Worm (Caenorhabditis elegans) whole organism, L2 larva: ENCODE measurements around the gene C18B2.5.

Experiments
- C34F6.9 ChIP-seq: fragments of 150-350 bp; optimal IDR thresholded peaks from 2 replicates; lab custom pipeline; 2014; ENCODE audit warnings: missing biosample characterization, missing genetic modification characterization
- R02D3.7 ChIP-seq: fragments of 150-350 bp; optimal IDR thresholded peaks from 2 replicates; lab custom pipeline; 2014; ENCODE audit warnings: missing biosample characterization, missing genetic modification characterization
- Y55F3AM.14 ChIP-seq: fragments of 200-800 bp; sonication (Bioruptor generic); optimal IDR thresholded peaks from 2 replicates; lab custom pipeline; 2018; ENCODE audit warnings: mild to moderate bottlenecking, missing genetic modification characterization, missing compliant biosample characterization
- ZK546.5 ChIP-seq: sonication (generic microtip); optimal IDR thresholded peaks from 2 replicates; lab custom pipeline; 2017; ENCODE audit warnings: missing biosample characterization, missing genetic modification characterization
- alr-1 ChIP-seq: fragments of 150-350 bp; optimal IDR thresholded peaks from 2 replicates; lab custom pipeline; 2014; ENCODE audit warnings: missing biosample characterization, missing genetic modification characterization
- aly-2 ChIP-seq: fragments of 150-350 bp; optimal IDR thresholded peaks from 2 replicates; lab custom pipeline; 2014; ENCODE audit warnings: missing biosample characterization, missing genetic modification characterization
- ama-1 ChIP-seq: fragments of 150-350 bp; optimal IDR thresholded peaks from 2 replicates; lab custom pipeline; 2018; ENCODE audit warnings: inconsistent platforms
- blmp-1 ChIP-seq: sonication (generic microtip); optimal IDR thresholded peaks from 2 replicates; lab custom pipeline; 2017; ENCODE audit warnings: missing genetic modification characterization, mild to moderate bottlenecking, missing compliant biosample characterization, antibody characterized with exemption, moderate library complexity; ENCODE audit not compliant: insufficient read depth
- crh-2 ChIP-seq: sonication (generic microtip); optimal IDR thresholded peaks from 2 replicates; lab custom pipeline; 2017; ENCODE audit warnings: missing biosample characterization, missing genetic modification characterization
- egl-27 ChIP-seq: sonication (generic microtip); optimal IDR thresholded peaks from 3 replicates; lab custom pipeline; 2017; ENCODE audit warnings: missing biosample characterization, missing genetic modification reagents, missing genetic modification characterization
- elt-1 ChIP-seq: fragments of 150-350 bp; optimal IDR thresholded peaks from 2 replicates; lab custom pipeline; 2014; ENCODE audit warnings: missing biosample characterization, missing genetic modification characterization
- elt-3 ChIP-seq: sonication (generic microtip); optimal IDR thresholded peaks from 2 replicates; lab custom pipeline; 2017; ENCODE audit warnings: missing biosample characterization, missing genetic modification characterization
- fos-1 ChIP-seq: fragments of 150-350 bp; optimal IDR thresholded peaks from 2 replicates; lab custom pipeline; 2014; ENCODE audit warnings: missing biosample characterization, missing genetic modification characterization
- gmeb-1 ChIP-seq: fragments of 150-350 bp; optimal IDR thresholded peaks from 2 replicates; lab custom pipeline; 2014; ENCODE audit warnings: missing biosample characterization, missing genetic modification characterization
- lin-11 ChIP-seq: fragments of 150-350 bp; sonication (generic microtip); optimal IDR thresholded peaks from 2 replicates; lab custom pipeline; 2014; ENCODE audit warnings: missing biosample characterization, missing genetic modification characterization, inconsistent platforms, mixed read lengths
- lin-13 ChIP-seq: fragments of 150-350 bp; optimal IDR thresholded peaks from 2 replicates; lab custom pipeline; 2014; ENCODE audit warnings: missing biosample characterization, missing genetic modification reagents, missing genetic modification characterization
- lin-39 ChIP-seq: fragments of 150-350 bp; optimal IDR thresholded peaks from 2 replicates; lab custom pipeline; 2014; ENCODE audit warnings: missing biosample characterization, missing genetic modification reagents, missing genetic modification characterization
- lsy-2 ChIP-seq, 2 experiments: fragments of 150-350 bp in 1 of 2; sonication (generic microtip) in 1 of 2; optimal IDR thresholded peaks; 2 replicates each; lab custom pipeline; 2014 to 2017; ENCODE audit warnings: missing biosample characterization in 2 of 2, missing genetic modification characterization in 2 of 2
- mab-5 ChIP-seq: fragments of 150-350 bp; optimal IDR thresholded peaks from 2 replicates; lab custom pipeline; 2014; ENCODE audit warnings: missing biosample characterization, missing genetic modification characterization
- mbf-1 ChIP-seq: sonication (generic microtip); optimal IDR thresholded peaks from 2 replicates; lab custom pipeline; 2017; ENCODE audit warnings: missing biosample characterization, missing genetic modification characterization
- mdl-1 ChIP-seq, 2 experiments: fragments of 150-350 bp in 1 of 2; sonication (generic microtip) in 1 of 2; optimal IDR thresholded peaks; 2 replicates each; lab custom pipeline; 2017; ENCODE audit warnings: missing biosample characterization in 2 of 2, missing genetic modification characterization in 2 of 2
- nhr-10 ChIP-seq: sonication (generic microtip); optimal IDR thresholded peaks from 2 replicates; lab custom pipeline; 2017; ENCODE audit warnings: missing biosample characterization, missing genetic modification characterization
- nhr-11 ChIP-seq: fragments of 150-350 bp; optimal IDR thresholded peaks from 2 replicates; lab custom pipeline; 2014; ENCODE audit warnings: missing biosample characterization, missing genetic modification characterization
- nhr-237 ChIP-seq: fragments of 150-350 bp; optimal IDR thresholded peaks from 2 replicates; lab custom pipeline; 2014; ENCODE audit warnings: missing biosample characterization, missing genetic modification characterization
- nhr-77 ChIP-seq: fragments of 150-350 bp; optimal IDR thresholded peaks from 2 replicates; lab custom pipeline; 2014; ENCODE audit warnings: missing biosample characterization, missing genetic modification characterization
- peb-1 ChIP-seq: fragments of 150-350 bp; optimal IDR thresholded peaks from 2 replicates; lab custom pipeline; 2014; ENCODE audit warnings: missing biosample characterization, missing genetic modification characterization
- sma-9 ChIP-seq, 2 experiments: fragments of 150-350 bp in 1 of 2; sonication (generic microtip) in 1 of 2; optimal IDR thresholded peaks; 2 replicates each; lab custom pipeline; 2014 to 2016; ENCODE audit warnings: missing genetic modification characterization in 2 of 2, mild to moderate bottlenecking in 1 of 2, missing biosample characterization in 1 of 2, missing compliant biosample characterization in 1 of 2, missing genetic modification reagents in 1 of 2, moderate library complexity in 1 of 2
- unc-39 ChIP-seq: fragments of 150-350 bp; optimal IDR thresholded peaks from 2 replicates; lab custom pipeline; 2014; ENCODE audit warnings: missing biosample characterization, missing genetic modification characterization
- unc-55 ChIP-seq: fragments of 150-350 bp; sonication (generic microtip); optimal IDR thresholded peaks from 3 replicates; lab custom pipeline; 2014; ENCODE audit warnings: missing biosample characterization, missing genetic modification reagents, missing genetic modification characterization
- unc-62 ChIP-seq: fragments of 150-350 bp; optimal IDR thresholded peaks from 2 replicates; lab custom pipeline; 2014; ENCODE audit warnings: missing biosample characterization, missing genetic modification reagents, missing genetic modification characterization
- zag-1 ChIP-seq: fragments of 150-350 bp; optimal IDR thresholded peaks from 2 replicates; lab custom pipeline; 2014; ENCODE audit warnings: missing biosample characterization, missing genetic modification characterization
- ztf-1 ChIP-seq: fragments of 200-800 bp; sonication (Bioruptor generic); conservative IDR thresholded peaks from 2 replicates; pipeline ENCODE4 v1.3.6; 2022; ENCODE audit warnings: missing genetic modification characterization, missing compliant biosample characterization
- ztf-11 ChIP-seq: sonication (generic microtip); optimal IDR thresholded peaks from 2 replicates; lab custom pipeline; 2017; ENCODE audit warnings: missing biosample characterization, missing genetic modification characterization
- ztf-4 ChIP-seq: fragments of 150-350 bp; optimal IDR thresholded peaks from 2 replicates; lab custom pipeline; 2014; ENCODE audit warnings: missing biosample characterization, missing genetic modification characterization

The C18B2.5 gene

ce11 chrX:3605727-3606126, 5.2 kb downstream of the C18B2.5 start, which contains the start of gene C18B2.4 (continued):
- TF ChIP-seq nhr-10 (no peak), R02D3.7 (tag; lab: Kevin White, UChicago) (no peak), unc-55 (GFP tag; lab: Kevin White, UChicago) (peak; percentile 86), egl-27 (no peak), C34F6.9 (tag; lab: Kevin White, UChicago) (peak; percentile 84), lin-13 (GFP tag; lab: Kevin White, UChicago) (peak; percentile 38), nhr-77 (peak; percentile 47), blmp-1 (no peak), Y55F3AM.14 (GFP tag; lab: Kevin White, UChicago) (no peak), ZK546.5 (tag; lab: Kevin White, UChicago) (no peak), lsy-2 (tag; optimal IDR thresholded peaks at IDR 0.05; lab: Kevin White, UChicago) (peak; percentile 28 to 73), elt-1 (tag; lab: Kevin White, UChicago) (no peak), mbf-1 (no peak), sma-9 (GFP tag; optimal IDR thresholded peaks at IDR 0.05; lab: Kevin White, UChicago) (peak; percentile 59), sma-9 (tag; optimal IDR thresholded peaks at IDR 0.05; lab: Kevin White, UChicago) (no peak), ztf-4 (tag; lab: Kevin White, UChicago) (peak; percentile 24), elt-3 (tag; lab: Kevin White, UChicago) (no peak), gmeb-1 (tag; lab: Kevin White, UChicago) (peak; percentile 55), zag-1 (tag; lab: Kevin White, UChicago) (peak; percentile 76), lin-11 (tag; lab: Kevin White, UChicago) (peak; percentile 50)

- TF ChIP-seq mab-5 (tag; lab: Kevin White, UChicago) (no peak), nhr-11 (tag; lab: Kevin White, UChicago) (no peak), aly-2 (tag; lab: Kevin White, UChicago) (no peak), lin-39 (tag; lab: Kevin White, UChicago) (no peak), ZK546.5 (tag; lab: Kevin White, UChicago) (no peak), ama-1 (lab: Kevin White, UChicago) (no peak), alr-1 (no peak), egl-27 (no peak), peb-1 (tag; lab: Kevin White, UChicago) (no peak), C34F6.9 (tag; lab: Kevin White, UChicago) (no peak), sma-9 (GFP tag; optimal IDR thresholded peaks at IDR 0.05; lab: Kevin White, UChicago) (no peak), sma-9 (tag; optimal IDR thresholded peaks at IDR 0.05; lab: Kevin White, UChicago) (no peak), Y55F3AM.14 (GFP tag; lab: Kevin White, UChicago) (no peak), blmp-1 (no peak), lsy-2 (tag; optimal IDR thresholded peaks at IDR 0.05; lab: Kevin White, UChicago) (no peak), ztf-4 (tag; lab: Kevin White, UChicago) (no peak), nhr-237 (tag; lab: Kevin White, UChicago) (no peak), R02D3.7 (tag; lab: Kevin White, UChicago) (no peak), elt-3 (tag; lab: Kevin White, UChicago) (no peak)
- TF ChIP-seq, all 48 proteins: peak for 0
Observed at ce11 chrX:3602622-3603021, 8.3 kb downstream of the C18B2.5 start.

ce11 chrX:3601531-3601930, 9.4 kb downstream of the C18B2.5 start, which contains the start of gene C18B2.3:
TSS of gene C18B2.3 (plus strand) at chrX:3601831.
- TF ChIP-seq ztf-11 (no peak), unc-39 (no peak), unc-62 (GFP tag; lab: Kevin White, UChicago) (no peak), crh-2 (no peak), alr-1 (no peak), elt-3 (tag; lab: Kevin White, UChicago) (no peak), mdl-1 (tag; optimal IDR thresholded peaks at IDR 0.05; lab: Kevin White, UChicago) (no peak), ztf-1 (GFP tag; lab: Robert Waterston, UW) (no peak), sma-9 (GFP tag; optimal IDR thresholded peaks at IDR 0.05; lab: Kevin White, UChicago) (no peak), sma-9 (tag; optimal IDR thresholded peaks at IDR 0.05; lab: Kevin White, UChicago) (no peak), ZK546.5 (tag; lab: Kevin White, UChicago) (no peak), C34F6.9 (tag; lab: Kevin White, UChicago) (no peak)

- TF ChIP-seq ama-1 (lab: Kevin White, UChicago) (no peak), fos-1 (tag; lab: Kevin White, UChicago) (peak; percentile 65)
Observed at ce11 chrX:3600390-3600789, 10.5 kb downstream of the C18B2.5 start, which contains the start of gene cgr-1. TSS of gene cgr-1 (minus strand) at chrX:3600457.
